Worm (Caenorhabditis elegans) whole organism, young adult: ENCODE data around the gene ptp-5.2.

Experiments used
- B0019.2 ChIP-seq: fragments of 200-800 bp; sonication (Bioruptor generic); conservative IDR thresholded peaks from 2 replicates; pipeline ENCODE4 v1.3.6; 2022; ENCODE audit warnings: missing genetic modification reagents, missing genetic modification characterization, missing compliant biosample characterization
- B0336.3 ChIP-seq: fragments of 200-800 bp; sonication (Bioruptor generic); IDR thresholded peaks from 2 replicates; pipeline ENCODE4 v1.3.6; 2022; ENCODE audit warnings: missing genetic modification characterization, missing compliant biosample characterization
- D2030.7 ChIP-seq: fragments of 200-800 bp; sonication (Bioruptor generic); IDR thresholded peaks from 2 replicates; pipeline ENCODE4 v1.3.6; 2022; ENCODE audit warnings: missing genetic modification reagents, missing genetic modification characterization, missing compliant biosample characterization
- F33H1.4 ChIP-seq: fragments of 200-800 bp; sonication (Bioruptor generic); IDR thresholded peaks from 2 replicates; pipeline ENCODE4 v1.3.6; 2022; ENCODE audit warnings: missing genetic modification reagents, missing genetic modification characterization, missing compliant biosample characterization
- F49E8.2 ChIP-seq: sonication (generic microtip); optimal IDR thresholded peaks from 3 replicates; lab custom pipeline; 2017; ENCODE audit warnings: missing genetic modification characterization, mild to moderate bottlenecking, missing compliant biosample characterization, antibody characterized with exemption, moderate library complexity; ENCODE audit not compliant: insufficient read depth
- F57C9.4 ChIP-seq: sonication (generic microtip); optimal IDR thresholded peaks from 2 replicates; lab custom pipeline; 2017; ENCODE audit warnings: mild to moderate bottlenecking, missing genetic modification characterization, missing compliant biosample characterization
- T07F8.4 ChIP-seq: sonication (generic microtip); optimal IDR thresholded peaks from 2 replicates; lab custom pipeline; 2016; ENCODE audit warnings: mild to moderate bottlenecking, missing genetic modification characterization, moderate library complexity, missing compliant biosample characterization
- Y53F4B.3 ChIP-seq: fragments of 200-800 bp; sonication (Bioruptor generic); IDR thresholded peaks from 2 replicates; pipeline ENCODE4 v1.3.6; 2022; ENCODE audit warnings: missing genetic modification reagents, missing genetic modification characterization, missing compliant biosample characterization
- akir-1 ChIP-seq: fragments of 200-800 bp; sonication (Bioruptor generic); optimal IDR thresholded peaks from 2 replicates; lab custom pipeline; 2018; ENCODE audit warnings: mild to moderate bottlenecking, missing genetic modification characterization, moderate library complexity, missing compliant biosample characterization
- ama-1 ChIP-seq, 3 experiments: fragments of 150-350 bp in 1 of 3; sonication (generic microtip) in 2 of 3; optimal IDR thresholded peaks; 2 replicates each; lab custom pipeline; 2014 to 2018; ENCODE audit warnings: missing biosample characterization in 2 of 3, missing genetic modification characterization in 2 of 3, missing genetic modification reagents in 2 of 3
- aptf-2 ChIP-seq: fragments of 200-800 bp; sonication (Bioruptor generic); conservative IDR thresholded peaks from 2 replicates; pipeline ENCODE4 v1.3.6; 2022; ENCODE audit warnings: missing genetic modification reagents, missing genetic modification characterization, missing compliant biosample characterization
- aptf-3 ChIP-seq: fragments of 200-800 bp; sonication (Bioruptor generic); IDR thresholded peaks from 2 replicates; pipeline ENCODE4 v1.3.6; 2022; ENCODE audit warnings: missing genetic modification characterization, missing compliant biosample characterization
- atf-7 ChIP-seq: sonication (generic microtip); optimal IDR thresholded peaks from 2 replicates; lab custom pipeline; 2017; ENCODE audit warnings: mild to moderate bottlenecking, missing genetic modification characterization, missing compliant biosample characterization
- athp-1 ChIP-seq: sonication (generic microtip); optimal IDR thresholded peaks from 2 replicates; lab custom pipeline; 2017; ENCODE audit warnings: mild to moderate bottlenecking, missing genetic modification characterization, missing compliant biosample characterization
- attf-5 ChIP-seq: fragments of 200-800 bp; sonication (Bioruptor generic); optimal IDR thresholded peaks from 2 replicates; lab custom pipeline; 2018; ENCODE audit warnings: mild to moderate bottlenecking, missing genetic modification characterization, missing compliant biosample characterization
- attf-6 ChIP-seq: fragments of 200-800 bp; sonication (Bioruptor generic); IDR thresholded peaks from 2 replicates; pipeline ENCODE4 v1.3.6; 2022; ENCODE audit warnings: missing genetic modification reagents, missing genetic modification characterization, missing compliant biosample characterization
- bed-1 ChIP-seq: fragments of 200-800 bp; sonication (Bioruptor generic); IDR thresholded peaks from 2 replicates; pipeline ENCODE4 v1.3.6; 2022; ENCODE audit warnings: missing genetic modification reagents, missing genetic modification characterization, missing compliant biosample characterization
- cebp-1 ChIP-seq, 2 experiments: fragments of 200-800 bp in 1 of 2; sonication (Bioruptor generic) in 1 of 2; sonication (generic microtip) in 1 of 2; IDR thresholded peaks in 1 of 2; optimal IDR thresholded peaks in 1 of 2; 2 replicates each; pipeline versions ENCODE4 v1.3.6 to Lab custom; 2017 to 2022; ENCODE audit warnings: missing compliant biosample characterization in 2 of 2, missing genetic modification characterization in 2 of 2, mild to moderate bottlenecking in 1 of 2, missing genetic modification reagents in 1 of 2, moderate library complexity in 1 of 2
- ceh-79 ChIP-seq: sonication (generic microtip); optimal IDR thresholded peaks from 2 replicates; lab custom pipeline; 2017; ENCODE audit warnings: mild to moderate bottlenecking, missing genetic modification characterization, missing compliant biosample characterization
- ceh-91 ChIP-seq: fragments of 200-800 bp; sonication (Bioruptor generic); IDR thresholded peaks from 2 replicates; pipeline ENCODE4 v1.3.6; 2022; ENCODE audit warnings: missing genetic modification reagents, missing genetic modification characterization, missing compliant biosample characterization
- dox-1 ChIP-seq: fragments of 200-800 bp; sonication (Bioruptor generic); IDR thresholded peaks from 2 replicates; pipeline ENCODE4 v1.3.6; 2022; ENCODE audit warnings: missing genetic modification reagents, missing genetic modification characterization, missing compliant biosample characterization
- egrh-3 ChIP-seq: fragments of 200-800 bp; sonication (Bioruptor generic); IDR thresholded peaks from 2 replicates; pipeline ENCODE4 v1.3.6; 2022; ENCODE audit warnings: missing genetic modification reagents, missing genetic modification characterization, missing compliant biosample characterization
- ekl-4 ChIP-seq: fragments of 200-800 bp; sonication (Bioruptor generic); IDR thresholded peaks from 2 replicates; pipeline ENCODE4 v1.3.6; 2022; ENCODE audit warnings: missing genetic modification reagents, missing genetic modification characterization, missing compliant biosample characterization
- fkh-3 ChIP-seq: sonication (generic microtip); optimal IDR thresholded peaks from 2 replicates; lab custom pipeline; 2016; ENCODE audit warnings: mild to moderate bottlenecking, missing genetic modification characterization, missing compliant biosample characterization
- hmg-1.2 ChIP-seq: fragments of 200-800 bp; sonication (Bioruptor generic); IDR thresholded peaks from 2 replicates; pipeline ENCODE4 v1.3.6; 2022; ENCODE audit warnings: missing genetic modification reagents, missing genetic modification characterization, missing compliant biosample characterization
- let-607 ChIP-seq, 2 experiments: fragments of 200-800 bp in 1 of 2; sonication (Bioruptor generic) in 1 of 2; sonication (generic microtip) in 1 of 2; optimal IDR thresholded peaks; 2 replicates each; lab custom pipeline; 2016 to 2018; ENCODE audit warnings: mild to moderate bottlenecking in 2 of 2, missing compliant biosample characterization in 2 of 2, missing genetic modification characterization in 2 of 2, moderate library complexity in 2 of 2, missing genotype in 1 of 2
- mcd-1 ChIP-seq: fragments of 200-800 bp; sonication (Bioruptor generic); IDR thresholded peaks from 2 replicates; pipeline ENCODE4 v1.3.6; 2022; ENCODE audit warnings: missing genetic modification reagents, missing genetic modification characterization, missing compliant biosample characterization
- mes-4 ChIP-seq: sonication (generic microtip); optimal IDR thresholded peaks from 2 replicates; lab custom pipeline; 2016; ENCODE audit warnings: missing genotype, missing genetic modification characterization, missing compliant biosample characterization
- nfya-2 ChIP-seq: fragments of 200-800 bp; sonication (Bioruptor generic); IDR thresholded peaks from 2 replicates; pipeline ENCODE4 v1.3.6; 2022; ENCODE audit warnings: missing genetic modification reagents, missing genetic modification characterization, missing compliant biosample characterization
- nfyb-1 ChIP-seq: fragments of 200-800 bp; sonication (Bioruptor generic); IDR thresholded peaks from 2 replicates; pipeline ENCODE4 v1.3.6; 2022; ENCODE audit warnings: missing genetic modification reagents, missing genetic modification characterization, missing compliant biosample characterization
- nhr-120 ChIP-seq: fragments of 200-800 bp; sonication (Bioruptor generic); IDR thresholded peaks from 2 replicates; pipeline ENCODE4 v1.3.6; 2022; ENCODE audit warnings: missing genetic modification characterization, missing compliant biosample characterization
- nhr-179 ChIP-seq: sonication (generic microtip); optimal IDR thresholded peaks from 2 replicates; lab custom pipeline; 2016; ENCODE audit warnings: mild to moderate bottlenecking, missing genetic modification characterization, missing compliant biosample characterization
- nhr-27 ChIP-seq: fragments of 200-800 bp; sonication (Bioruptor generic); optimal IDR thresholded peaks from 2 replicates; lab custom pipeline; 2018; ENCODE audit warnings: mild to moderate bottlenecking, missing genetic modification characterization, moderate library complexity, missing compliant biosample characterization
- pbrm-1 ChIP-seq: fragments of 200-800 bp; sonication (Bioruptor generic); IDR thresholded peaks from 2 replicates; pipeline ENCODE4 v1.3.6; 2022; ENCODE audit warnings: missing genetic modification reagents, missing genetic modification characterization, missing compliant biosample characterization
- pha-4 ChIP-seq: fragments of 150-350 bp; sonication (generic microtip); optimal IDR thresholded peaks from 2 replicates; lab custom pipeline; 2014; ENCODE audit warnings: missing biosample characterization, missing genetic modification reagents, missing genetic modification characterization
- repo-1 ChIP-seq: sonication (generic microtip); optimal IDR thresholded peaks from 2 replicates; lab custom pipeline; 2017; ENCODE audit warnings: mild to moderate bottlenecking, missing genetic modification characterization, missing compliant biosample characterization
- snpc-4 ChIP-seq, 5 experiments: fragments of 150-350 bp in 1 of 5; sonication (generic microtip) in 4 of 5; optimal IDR thresholded peaks; 2 replicates each; lab custom pipeline; 2014 to 2018; ENCODE audit warnings: missing genetic modification characterization in 5 of 5, missing biosample characterization in 3 of 5, antibody characterized with exemption in 2 of 5, mild to moderate bottlenecking in 2 of 5, missing compliant biosample characterization in 2 of 5, missing genotype in 2 of 5, moderate library complexity in 2 of 5, missing genetic modification reagents in 1 of 5
- unc-62 ChIP-seq: fragments of 150-350 bp; optimal IDR thresholded peaks from 2 replicates; lab custom pipeline; 2014; ENCODE audit warnings: missing biosample characterization, missing genetic modification reagents, missing genetic modification characterization
- zfh-2 ChIP-seq: fragments of 200-800 bp; sonication (Bioruptor generic); conservative IDR thresholded peaks from 2 replicates; pipeline ENCODE4 v1.3.6; 2022; ENCODE audit warnings: missing genetic modification reagents, missing genetic modification characterization, missing compliant biosample characterization
- ztf-18 ChIP-seq: sonication (generic microtip); optimal IDR thresholded peaks from 2 replicates; lab custom pipeline; 2016; ENCODE audit warnings: missing genotype, mild to moderate bottlenecking, missing genetic modification characterization, missing compliant biosample characterization

ptp-5.2 gene

DNA sequence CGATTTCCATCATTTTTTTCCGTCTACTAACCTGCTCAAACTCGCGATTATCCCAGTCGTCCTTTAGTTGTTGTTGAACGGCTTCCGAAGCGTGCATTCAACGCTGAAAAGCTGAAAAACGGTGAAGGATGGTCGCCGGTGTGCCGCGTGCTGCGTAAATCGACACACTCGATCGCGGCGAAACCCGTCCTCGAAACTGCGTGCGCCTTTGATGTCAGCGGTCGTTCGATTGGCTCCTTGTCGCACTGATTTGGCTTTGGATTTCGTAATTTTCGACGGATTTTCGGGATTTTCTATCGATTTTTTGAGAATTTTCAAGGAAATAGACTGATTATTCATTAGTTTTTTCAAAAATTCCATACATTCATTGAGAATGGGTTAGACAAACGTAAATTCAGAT is 36.6 kb upstream of the ptp-5.2 start, which contains the start of the genes Y57G11C.1147 and nuo-3:
TSS of gene Y57G11C.1147 (minus strand) at position 161 of the 400 bp plus-strand sequence.
TSS of gene nuo-3 (minus strand) at position 191 of the 400 bp plus-strand sequence.
- TF ChIP-seq attf-5 (GFP tag; lab: Kevin White, UChicago) (peak; percentile 19), ama-1 (optimal IDR thresholded peaks at IDR 0.05; lab: Kevin White, UChicago) (no peak), ama-1 (GFP tag; optimal IDR thresholded peaks at IDR 0.05; lab: Kevin White, UChicago) (no peak), zfh-2 (GFP tag; lab: Robert Waterston, UW) (peak; percentile 79), cebp-1 (GFP tag; IDR thresholded peaks at IDR 0.05; lab: Robert Waterston, UW) (0 out of 2 replicates have a peak, but pooled peaks have one; percentile 10), cebp-1 (tag; optimal IDR thresholded peaks at IDR 0.05; lab: Kevin White, UChicago) (peak; percentile 65), pbrm-1 (no peak), ztf-18 (tag; lab: Kevin White, UChicago) (peak; percentile 8), egrh-3 (0 out of 2 replicates have a peak, but pooled peaks have one; percentile 39), F33H1.4 (GFP tag; lab: Robert Waterston, UW) (peak; percentile 73), mcd-1 (0 out of 2 replicates have a peak, but pooled peaks have one; percentile 14), snpc-4 (GFP tag; optimal IDR thresholded peaks at IDR 0.05; lab: Kevin White, UChicago) (no peak), snpc-4 (tag; optimal IDR thresholded peaks at IDR 0.05; lab: Kevin White, UChicago) (peak in 3 of 4 experiments; percentile 33 to 67 (median 46))

- TF ChIP-seq ekl-4 (GFP tag; lab: Robert Waterston, UW), result 0 out of 2 replicates have a peak, but pooled peaks have one; percentile 34
- TF ChIP-seq repo-1 (tag; lab: Kevin White, UChicago), result peak; percentile 46
- TF ChIP-seq T07F8.4 (tag; lab: Kevin White, UChicago), result no peak
- TF ChIP-seq attf-6 (GFP tag; lab: Robert Waterston, UW), result peak; percentile 71
- TF ChIP-seq F33H1.4 (GFP tag; lab: Robert Waterston, UW), result 0 out of 2 replicates have a peak, but pooled peaks have one; percentile 6
- 0 out of 2 replicates have a peak, but pooled peaks have one; percentile 6 for TF ChIP-seq mcd-1
- no peak for TF ChIP-seq Y53F4B.3
- TF ChIP-seq B0336.3, result no peak
- no peak for TF ChIP-seq pha-4 (tag; lab: Kevin White, UChicago)
- TF ChIP-seq atf-7, result no peak
- no peak for TF ChIP-seq fkh-3 (tag; lab: Kevin White, UChicago)
- TF ChIP-seq athp-1 (tag; lab: Kevin White, UChicago), result no peak
- no peak for TF ChIP-seq snpc-4 (GFP tag; optimal IDR thresholded peaks at IDR 0.05; lab: Kevin White, UChicago)
- TF ChIP-seq snpc-4 (tag; optimal IDR thresholded peaks at IDR 0.05; lab: Kevin White, UChicago), result peak in 1 of 4 experiments; percentile 75
- TF ChIP-seq dox-1 (GFP tag; lab: Robert Waterston, UW), result 0 out of 2 replicates have a peak, but pooled peaks have one; percentile 15
- TF ChIP-seq ama-1 (optimal IDR thresholded peaks at IDR 0.05; lab: Kevin White, UChicago), result peak; percentile 17
- no peak for TF ChIP-seq ama-1 (GFP tag; optimal IDR thresholded peaks at IDR 0.05; lab: Kevin White, UChicago)
- no peak for TF ChIP-seq nfya-2 (GFP tag; lab: Robert Waterston, UW)
- TF ChIP-seq bed-1 (GFP tag; lab: Robert Waterston, UW), result no peak
- TF ChIP-seq nhr-27 (tag; lab: Kevin White, UChicago), result peak; percentile 47
- TF ChIP-seq let-607 (tag; optimal IDR thresholded peaks at IDR 0.05; lab: Kevin White, UChicago), result peak in 1 of 2 experiments; percentile 9
- TF ChIP-seq hmg-1.2 (GFP tag; lab: Robert Waterston, UW), result peak; percentile 4; the same call in 1 of the 2 replicates
- TF ChIP-seq akir-1 (GFP tag; lab: Kevin White, UChicago), result no peak
- no peak for TF ChIP-seq egrh-3
Measured at ce11 chrIV:14795918-14796488, 35.3 kb upstream of the ptp-5.2 start, which contains the start of gene coq-3. coq-3 (minus strand) TSS chrIV:14796324.

ce11 chrIV:14793900-14794624 is 33.3 kb upstream of the ptp-5.2 start:
- TF ChIP-seq mes-4 (tag; lab: Kevin White, UChicago) (no peak), B0019.2 (GFP tag; lab: Robert Waterston, UW) (no peak), nhr-120 (GFP tag; lab: Robert Waterston, UW) (no peak), ceh-91 (GFP tag; lab: Robert Waterston, UW) (no peak), F57C9.4 (tag; lab: Kevin White, UChicago) (no peak), D2030.7 (GFP tag; lab: Robert Waterston, UW) (no peak), T07F8.4 (tag; lab: Kevin White, UChicago) (no peak), nhr-179 (tag; lab: Kevin White, UChicago) (no peak), zfh-2 (GFP tag; lab: Robert Waterston, UW) (peak; percentile 51; the same call in 1 of the 2 replicates), ceh-79 (tag; lab: Kevin White, UChicago) (no peak), unc-62 (no peak), F49E8.2 (tag; lab: Kevin White, UChicago) (no peak), nfyb-1 (GFP tag; lab: Robert Waterston, UW) (0 out of 2 replicates have a peak, but pooled peaks have one; percentile 30), atf-7 (peak; percentile 17), aptf-2 (GFP tag; lab: Robert Waterston, UW) (no peak), aptf-3 (GFP tag; lab: Robert Waterston, UW) (no peak)
